Worm (Caenorhabditis elegans): Measurements from ENCODE around the gene K04C1.5.
A peak's percentile ranks its signal among the peaks of the same experiment; 100 is the strongest.
"Not testable (repeated sequence)": the region's sequence is repeated elsewhere in the genome, so short reads cannot be mapped to it uniquely, and the experiment has no call there.

K04C1.5 gene

DNA sequence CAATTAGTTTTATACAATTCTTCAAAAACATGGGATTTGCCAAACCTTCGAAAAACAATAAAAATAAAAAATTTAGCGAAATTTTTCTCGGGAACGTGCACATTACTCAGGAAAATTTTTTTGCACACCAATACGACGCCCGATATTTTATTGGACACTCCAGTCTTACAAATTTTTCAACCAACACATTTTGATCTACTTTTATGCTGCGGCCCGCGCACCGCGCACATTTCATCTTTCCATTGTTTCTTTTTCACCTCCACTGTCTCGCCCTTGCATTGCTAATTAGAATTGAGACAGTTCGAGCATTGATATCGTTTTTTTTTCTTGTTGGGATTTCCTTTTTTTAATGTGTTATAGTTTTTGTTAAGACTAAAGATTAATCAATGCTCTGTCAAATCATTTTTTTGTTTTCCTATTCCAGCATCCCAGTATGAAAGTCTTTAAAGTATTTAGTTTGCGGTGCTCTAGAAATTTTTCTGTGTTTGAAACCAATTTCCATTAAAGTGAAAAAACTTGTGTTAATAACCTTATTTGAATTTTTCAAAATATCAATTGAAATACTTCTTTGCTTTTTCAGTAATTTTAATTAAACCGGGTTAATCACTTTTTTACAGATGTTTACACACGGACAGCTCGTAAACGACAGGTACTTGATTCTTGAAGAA is at the start of gene K04C1.5:
Gene K04C1.5 (plus strand): TSS at position 618 of the 668 bp plus-strand sequence.
- TF ChIP-seq duxl-1 (tag; optimal IDR thresholded peaks at IDR 0.05; ENCODE audit: poor library complexity) (no peak), spr-1 (tag; optimal IDR thresholded peaks at IDR 0.05) (no peak), aha-1 (tag) (peak; percentile 58), dmd-9 (GFP tag; IDR thresholded peaks at IDR 0.05) (no peak), jun-1 (tag; optimal IDR thresholded peaks at IDR 0.05) (no peak), madf-5 (GFP tag; IDR thresholded peaks at IDR 0.05) (no peak)

DNA sequence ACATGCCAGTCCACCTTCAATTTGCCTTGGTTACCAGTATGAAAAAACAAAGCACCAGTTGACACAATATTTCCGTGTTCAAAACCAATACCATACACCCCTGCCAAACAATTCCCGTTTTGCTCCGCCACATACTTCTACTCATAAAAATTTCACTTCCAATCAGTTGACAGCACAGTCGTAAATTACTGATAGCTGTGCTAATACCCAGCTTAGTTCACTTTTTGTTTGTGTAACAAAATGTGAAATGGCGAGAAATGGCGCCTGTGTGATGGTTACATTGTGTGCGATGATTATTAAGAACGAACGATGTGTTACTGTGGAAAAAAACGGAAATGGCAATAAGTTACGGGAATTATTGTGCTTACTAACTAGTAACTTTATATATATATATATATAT is 41.5 kb upstream of the K04C1.5 start:
- TF ChIP-seq lin-1 (GFP tag; IDR thresholded peaks at IDR 0.05) (peak; percentile 41; the same call in 1 of the 2 replicates), nhr-28 (tag; optimal IDR thresholded peaks at IDR 0.05) (peak; percentile 53), dve-1 (tag; optimal IDR thresholded peaks at IDR 0.05; ENCODE audit: insufficient read depth) (peak; percentile 36), daf-16 (GFP tag; optimal IDR thresholded peaks at IDR 0.05) (no peak), daf-16 (tag; optimal IDR thresholded peaks at IDR 0.05) (peak; percentile 69), zag-1 (tag; optimal IDR thresholded peaks at IDR 0.05) (no peak), dmd-6 (GFP tag; IDR thresholded peaks at IDR 0.05) (peak; percentile 48; the same call in 1 of the 2 replicates), jun-1 (tag; optimal IDR thresholded peaks at IDR 0.05) (no peak), pqm-1 (tag; optimal IDR thresholded peaks at IDR 0.05) (peak; percentile 64), hlh-11 (tag; optimal IDR thresholded peaks at IDR 0.05) (peak; percentile 42)

DNA sequence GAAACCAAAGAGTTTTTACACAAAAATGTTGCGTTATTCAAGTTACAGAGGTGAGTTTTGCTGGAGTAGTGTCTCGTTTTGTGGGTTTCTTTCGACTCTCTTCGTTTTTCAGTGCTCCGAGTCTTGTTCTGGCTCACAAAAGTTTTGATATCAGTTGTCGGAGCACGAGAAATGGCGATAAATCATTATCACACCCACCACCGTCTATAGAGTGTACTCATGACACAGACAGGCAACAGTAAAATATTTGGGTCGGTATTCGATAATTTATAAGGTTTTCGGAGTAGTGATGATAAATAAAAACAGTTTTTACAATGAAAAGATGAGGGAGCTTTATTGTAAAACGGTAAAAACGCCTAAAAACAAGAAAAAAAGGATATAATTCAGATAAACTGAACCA is 39.9 kb upstream of the K04C1.5 start, which contains the start of gene ceh-37:
Gene ceh-37 (minus strand): TSS at position 59 of the 400 bp plus-strand sequence.
- peak; percentile 49 for TF ChIP-seq nhr-28 (tag; optimal IDR thresholded peaks at IDR 0.05)
- TF ChIP-seq daf-8 (GFP tag; IDR thresholded peaks at IDR 0.05), result no peak
- TF ChIP-seq dve-1 (tag; optimal IDR thresholded peaks at IDR 0.05; ENCODE audit: insufficient read depth), result peak; percentile 19
- peak; percentile 68 for TF ChIP-seq hlh-11 (tag; optimal IDR thresholded peaks at IDR 0.05)
- TF ChIP-seq vab-7 (GFP tag; IDR thresholded peaks at IDR 0.05), result no peak
- peak; percentile 50 for TF ChIP-seq pqm-1 (tag; optimal IDR thresholded peaks at IDR 0.05)
- TF ChIP-seq dmd-6 (GFP tag; IDR thresholded peaks at IDR 0.05), result peak; percentile 30; the same call in 1 of the 2 replicates
- TF ChIP-seq nhr-25 (tag; optimal IDR thresholded peaks at IDR 0.05; ENCODE audit: borderline replicate concordance, insufficient read depth), result no peak
- TF ChIP-seq ceh-32 (tag; optimal IDR thresholded peaks at IDR 0.05; ENCODE audit: poor library complexity), result no peak
- TF ChIP-seq madf-9 (GFP tag; conservative IDR thresholded peaks at IDR 0.05), result no peak
- TF ChIP-seq lsy-2 (tag; optimal IDR thresholded peaks at IDR 0.05), result no peak
- TF ChIP-seq php-3 (GFP tag; IDR thresholded peaks at IDR 0.05), result peak; percentile 97
- no peak for TF ChIP-seq Y105C5A.15 (GFP tag; IDR thresholded peaks at IDR 0.05)
- TF ChIP-seq spr-1 (tag; optimal IDR thresholded peaks at IDR 0.05), result no peak
- TF ChIP-seq skn-1 (tag; optimal IDR thresholded peaks at IDR 0.05), result no peak
- TF ChIP-seq F44E2.7 (GFP tag; IDR thresholded peaks at IDR 0.05), result no peak
- TF ChIP-seq daf-16 (GFP tag; optimal IDR thresholded peaks at IDR 0.05), result no peak
- peak; percentile 36 for TF ChIP-seq daf-16 (tag; optimal IDR thresholded peaks at IDR 0.05)
- peak in 1 of 2 experiments; percentile 92 for TF ChIP-seq unc-62 (GFP tag; optimal IDR thresholded peaks at IDR 0.05 in 1 of 2)
- TF ChIP-seq unc-62 (tag; optimal IDR thresholded peaks at IDR 0.05), result no peak
- no peak for TF ChIP-seq mxl-2 (GFP tag; conservative IDR thresholded peaks at IDR 0.05)
- peak; percentile 61 for TF ChIP-seq hlh-30 (tag; optimal IDR thresholded peaks at IDR 0.05; ENCODE audit: insufficient read depth)

DNA sequence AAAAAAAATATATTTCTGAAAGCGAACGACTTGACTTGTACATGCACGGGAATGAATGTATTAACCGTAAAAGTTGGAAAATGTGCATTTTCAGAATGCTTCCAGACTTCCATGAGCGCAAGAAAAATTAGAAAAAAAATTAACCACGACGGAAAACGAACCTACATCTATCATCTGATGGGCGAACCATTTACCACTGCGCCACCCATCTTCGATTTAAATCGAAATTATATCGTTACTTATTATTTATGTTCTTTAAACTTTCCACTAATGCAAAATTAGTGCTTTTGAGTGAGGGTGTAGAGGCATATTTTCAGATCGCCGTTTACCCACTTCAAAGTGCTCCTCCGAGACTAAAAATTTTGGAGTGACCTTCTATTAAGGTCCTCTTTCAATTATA is 36.7 kb upstream of the K04C1.5 start:
- TF ChIP-seq pha-4 (GFP tag; IDR thresholded peaks at IDR 0.05), result peak; percentile 70; the same call in 1 of the 2 replicates
- not testable (repeated sequence) for TF ChIP-seq pha-4, daf-16 (tag; optimal IDR thresholded peaks at IDR 0.05)
- TF ChIP-seq F26F4.8 (GFP tag; conservative IDR thresholded peaks at IDR 0.05), result 0 out of 2 replicates have a peak, but pooled peaks have one; percentile 42
- 0 out of 2 replicates have a peak, but pooled peaks have one; percentile 38 for TF ChIP-seq dmd-8 (GFP tag; IDR thresholded peaks at IDR 0.05)
- TF ChIP-seq daf-16 (GFP tag; optimal IDR thresholded peaks at IDR 0.05), result peak in 1 of 2 experiments; percentile 15
- TF ChIP-seq dmd-6 (GFP tag; IDR thresholded peaks at IDR 0.05), result peak; percentile 28; the same call in 1 of the 2 replicates
- 0 out of 2 replicates have a peak, but pooled peaks have one; percentile 14 for TF ChIP-seq madf-9 (GFP tag; conservative IDR thresholded peaks at IDR 0.05)

Data from whole organism, L4 larva.